Worm (Caenorhabditis elegans) whole organism, early embryonic: ENCODE data around the gene nhr-124.

ENCODE experiments used
- B0310.2 ChIP-seq: sonication (generic microtip); optimal IDR thresholded peaks from 2 replicates; lab custom pipeline; 2016; ENCODE audit warnings: mild to moderate bottlenecking, missing genetic modification characterization, missing compliant biosample characterization
- F13C5.2 ChIP-seq: sonication (generic microtip); optimal IDR thresholded peaks from 2 replicates; lab custom pipeline; 2017; ENCODE audit warnings: mild to moderate bottlenecking, missing genetic modification characterization, inconsistent platforms, missing compliant biosample characterization
- aly-1 ChIP-seq: sonication (generic microtip); optimal IDR thresholded peaks from 2 replicates; lab custom pipeline; 2016; ENCODE audit warnings: missing genetic modification characterization, missing compliant biosample characterization
- ama-1 ChIP-seq: fragments of 150-350 bp; optimal IDR thresholded peaks from 2 replicates; lab custom pipeline; 2014
- ceh-13 ChIP-seq: fragments of 200-800 bp; sonication (Bioruptor generic); optimal IDR thresholded peaks from 2 replicates; lab custom pipeline; 2018; ENCODE audit warnings: mild to moderate bottlenecking, missing genetic modification characterization, missing compliant biosample characterization
- ceh-36 ChIP-seq: sonication (generic microtip); optimal IDR thresholded peaks from 2 replicates; lab custom pipeline; 2016; ENCODE audit warnings: missing genetic modification characterization, inconsistent platforms, missing compliant biosample characterization
- ets-7 ChIP-seq: sonication (generic microtip); optimal IDR thresholded peaks from 2 replicates; lab custom pipeline; 2016; ENCODE audit warnings: missing genotype, missing genetic modification characterization, missing compliant biosample characterization
- flt-1 ChIP-seq: fragments of 200-800 bp; sonication (Bioruptor generic); IDR thresholded peaks from 2 replicates; pipeline ENCODE4 v1.3.6; 2022; ENCODE audit warnings: missing genetic modification characterization, missing compliant biosample characterization
- hmbx-1 ChIP-seq: sonication (generic microtip); optimal IDR thresholded peaks from 2 replicates; lab custom pipeline; 2016; ENCODE audit warnings: mild to moderate bottlenecking, missing genetic modification characterization, missing compliant biosample characterization
- hmg-4 ChIP-seq: fragments of 200-800 bp; sonication (Bioruptor generic); optimal IDR thresholded peaks from 2 replicates; lab custom pipeline; 2018; ENCODE audit warnings: mild to moderate bottlenecking, missing genetic modification characterization, missing compliant biosample characterization
- hnd-1 ChIP-seq: sonication (generic microtip); optimal IDR thresholded peaks from 2 replicates; lab custom pipeline; 2016; ENCODE audit warnings: missing genetic modification characterization, missing compliant biosample characterization
- pes-1 ChIP-seq: fragments of 200-800 bp; sonication (Bioruptor generic); IDR thresholded peaks from 2 replicates; pipeline ENCODE4 v1.3.6; 2022; ENCODE audit warnings: missing genetic modification reagents, missing genetic modification characterization, missing compliant biosample characterization
- scrt-1 ChIP-seq: fragments of 200-800 bp; sonication (Bioruptor generic); IDR thresholded peaks from 2 replicates; pipeline ENCODE4 v1.3.6; 2022; ENCODE audit warnings: missing genetic modification characterization, missing compliant biosample characterization
- sea-1 ChIP-seq: fragments of 200-800 bp; sonication (Bioruptor generic); conservative IDR thresholded peaks from 2 replicates; pipeline ENCODE4 v1.3.6; 2022; ENCODE audit warnings: missing genetic modification characterization, missing compliant biosample characterization
- tbx-11 ChIP-seq: fragments of 200-800 bp; sonication (Bioruptor generic); IDR thresholded peaks from 2 replicates; pipeline ENCODE4 v1.3.6; 2022; ENCODE audit warnings: missing genetic modification characterization, missing compliant biosample characterization
- tbx-37 ChIP-seq: fragments of 200-800 bp; sonication (Bioruptor generic); conservative IDR thresholded peaks from 2 replicates; pipeline ENCODE4 v1.3.6; 2022; ENCODE audit warnings: missing genetic modification reagents, missing genetic modification characterization, missing compliant biosample characterization
- tra-4 ChIP-seq: sonication (generic microtip); optimal IDR thresholded peaks from 2 replicates; lab custom pipeline; 2017; ENCODE audit warnings: missing genetic modification characterization, missing compliant biosample characterization

nhr-124 gene

DNA sequence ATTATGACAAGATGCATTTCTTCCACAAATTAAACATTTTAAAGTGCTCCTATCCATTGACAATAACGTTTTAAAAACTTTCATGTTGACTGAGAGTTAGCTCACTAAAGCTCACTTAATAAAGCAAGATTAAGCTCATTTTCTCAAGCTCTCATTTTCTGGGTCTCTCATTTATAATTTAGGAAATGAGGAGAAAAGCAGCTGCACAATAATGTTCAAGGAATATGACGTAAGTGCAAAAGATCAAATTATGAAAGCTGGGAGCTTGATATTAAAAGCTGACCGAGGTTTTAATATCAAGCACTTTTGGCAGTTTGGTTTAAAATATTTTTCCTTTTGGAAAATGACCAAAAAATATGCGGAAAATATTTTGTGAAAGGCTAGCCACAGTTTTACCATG lies 28.2 kb downstream of the nhr-124 start, which contains the start of gene nhr-188:
nhr-188 (minus strand) TSS at position 84 of the 400 bp plus-strand sequence.
- TF ChIP-seq hnd-1 (tag; lab: Kevin White, UChicago) (no peak), pes-1 (GFP tag; lab: Robert Waterston, UW) (no peak), sea-1 (no peak), aly-1 (no peak), ceh-36 (tag; lab: Kevin White, UChicago) (no peak), hmg-4 (GFP tag; lab: Kevin White, UChicago) (no peak), ceh-13 (GFP tag; lab: Kevin White, UChicago) (no peak), hmbx-1 (tag; lab: Kevin White, UChicago) (no peak), scrt-1 (GFP tag; lab: Robert Waterston, UW) (no peak), tra-4 (no peak), B0310.2 (no peak), tbx-11 (GFP tag; lab: Robert Waterston, UW) (no peak)

- no peak for TF ChIP-seq tbx-11 (GFP tag; lab: Robert Waterston, UW)
- no peak for TF ChIP-seq sea-1
- no peak for TF ChIP-seq scrt-1 (GFP tag; lab: Robert Waterston, UW)
- no peak for TF ChIP-seq tbx-37 (GFP tag; lab: Robert Waterston, UW)
- TF ChIP-seq B0310.2: no peak
- TF ChIP-seq hmg-4 (GFP tag; lab: Kevin White, UChicago): no peak
- TF ChIP-seq aly-1: no peak
- no peak for TF ChIP-seq hmbx-1 (tag; lab: Kevin White, UChicago)
- no peak for TF ChIP-seq flt-1 (GFP tag; lab: Robert Waterston, UW)
- no peak for TF ChIP-seq ets-7
- no peak for TF ChIP-seq ceh-36 (tag; lab: Kevin White, UChicago)
- TF ChIP-seq F13C5.2 (tag; lab: Kevin White, UChicago): no peak
Observed at ce11 chrV:3855916-3856315, 30.1 kb downstream of the nhr-124 start.

ce11 chrV:3854847-3855246 lies 31.2 kb downstream of the nhr-124 start, which contains the start of gene nhr-186:
Gene nhr-186, minus strand, starts transcription at chrV:3854947.
- TF ChIP-seq pes-1 (GFP tag; lab: Robert Waterston, UW) (no peak), scrt-1 (GFP tag; lab: Robert Waterston, UW) (no peak), ama-1 (lab: Kevin White, UChicago) (no peak), hmg-4 (GFP tag; lab: Kevin White, UChicago) (no peak)

DNA sequence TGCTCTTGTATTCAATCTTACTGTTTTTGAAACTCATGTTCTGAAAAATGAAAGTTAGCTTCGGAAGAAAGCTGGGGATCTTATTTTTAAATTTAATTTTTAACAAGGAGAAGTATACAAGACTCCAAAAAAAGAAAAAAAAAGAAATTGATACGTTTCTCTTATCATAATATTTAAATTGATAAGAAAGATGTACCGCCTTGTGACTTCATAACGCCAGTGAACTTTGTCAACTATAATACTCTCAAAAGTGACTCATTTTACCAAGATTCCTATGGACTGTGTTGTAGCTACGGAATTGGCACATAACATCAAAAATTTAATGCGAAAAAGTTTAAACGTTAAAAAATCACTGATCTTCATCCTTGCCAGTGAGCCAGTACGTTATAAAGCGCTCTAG lies 34.2 kb downstream of the nhr-124 start:
- no peak for TF ChIP-seq F13C5.2 (tag; lab: Kevin White, UChicago)
- TF ChIP-seq ceh-36 (tag; lab: Kevin White, UChicago): no peak
- no peak for TF ChIP-seq sea-1
- TF ChIP-seq ets-7: no peak
- no peak for TF ChIP-seq flt-1 (GFP tag; lab: Robert Waterston, UW)
- no peak for TF ChIP-seq tra-4
- no peak for TF ChIP-seq hnd-1 (tag; lab: Kevin White, UChicago)
- no peak for TF ChIP-seq ama-1 (lab: Kevin White, UChicago)
- TF ChIP-seq pes-1 (GFP tag; lab: Robert Waterston, UW): no peak
- no peak for TF ChIP-seq B0310.2
- TF ChIP-seq scrt-1 (GFP tag; lab: Robert Waterston, UW): no peak
- no peak for TF ChIP-seq tbx-11 (GFP tag; lab: Robert Waterston, UW)
- TF ChIP-seq hmg-4 (GFP tag; lab: Kevin White, UChicago): no peak
- no peak for TF ChIP-seq tbx-37 (GFP tag; lab: Robert Waterston, UW)
- TF ChIP-seq ceh-13 (GFP tag; lab: Kevin White, UChicago): no peak

- no peak for TF ChIP-seq ets-7
- TF ChIP-seq aly-1: no peak
- no peak for TF ChIP-seq flt-1 (GFP tag; lab: Robert Waterston, UW)
- no peak for TF ChIP-seq hmbx-1 (tag; lab: Kevin White, UChicago)
- no peak for TF ChIP-seq F13C5.2 (tag; lab: Kevin White, UChicago)
- TF ChIP-seq hnd-1 (tag; lab: Kevin White, UChicago): no peak
- TF ChIP-seq tbx-11 (GFP tag; lab: Robert Waterston, UW): no peak
- TF ChIP-seq ceh-13 (GFP tag; lab: Kevin White, UChicago): no peak
- TF ChIP-seq ceh-36 (tag; lab: Kevin White, UChicago): no peak
- no peak for TF ChIP-seq sea-1
- no peak for TF ChIP-seq tra-4
- no peak for TF ChIP-seq B0310.2
- no peak for TF ChIP-seq hmg-4 (GFP tag; lab: Kevin White, UChicago)
- no peak for TF ChIP-seq scrt-1 (GFP tag; lab: Robert Waterston, UW)
- TF ChIP-seq ama-1 (lab: Kevin White, UChicago): no peak
- no peak for TF ChIP-seq pes-1 (GFP tag; lab: Robert Waterston, UW)
- no peak for TF ChIP-seq tbx-37 (GFP tag; lab: Robert Waterston, UW)
Observed at ce11 chrV:3847268-3847667, 38.7 kb downstream of the nhr-124 start, which contains the start of gene nhr-185. Gene nhr-185, minus strand, starts transcription at chrV:3847368.

- TF ChIP-seq scrt-1 (GFP tag; lab: Robert Waterston, UW) (no peak), ets-7 (no peak)
Observed at ce11 chrV:3843926-3844325, 42.1 kb downstream of the nhr-124 start, which contains the start of gene ugt-32. Gene ugt-32, minus strand, starts transcription at chrV:3844007.

DNA sequence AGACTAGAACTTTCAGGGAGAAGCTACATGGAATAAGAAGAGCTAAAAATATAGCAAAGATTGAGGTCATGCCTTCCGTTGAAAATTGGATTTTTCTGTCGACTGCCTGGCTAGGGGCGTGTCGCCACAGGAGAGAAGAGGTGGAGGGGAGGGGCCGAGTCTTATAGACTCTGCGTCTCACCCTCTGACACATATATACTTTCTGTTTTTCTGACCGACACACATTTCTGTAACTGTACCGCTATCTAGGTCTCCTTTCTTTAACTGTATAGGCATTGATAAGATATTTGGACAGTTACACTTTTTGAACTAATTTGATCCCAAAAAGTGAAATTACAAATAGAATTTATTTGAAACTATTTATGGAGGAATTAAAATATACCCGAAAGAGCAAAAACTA lies 44.5 kb downstream of the nhr-124 start:
- no peak for TF ChIP-seq hmbx-1 (tag; lab: Kevin White, UChicago)
- TF ChIP-seq aly-1: no peak
- no peak for TF ChIP-seq B0310.2
- TF ChIP-seq tra-4: no peak
- no peak for TF ChIP-seq ceh-13 (GFP tag; lab: Kevin White, UChicago)
- no peak for TF ChIP-seq tbx-11 (GFP tag; lab: Robert Waterston, UW)

ce11 chrV:3832661-3833060 lies 53.3 kb downstream of the nhr-124 start:
- TF ChIP-seq flt-1 (GFP tag; lab: Robert Waterston, UW) (no peak), hmg-4 (GFP tag; lab: Kevin White, UChicago) (no peak), ceh-36 (tag; lab: Kevin White, UChicago) (no peak), tbx-11 (GFP tag; lab: Robert Waterston, UW) (no peak), pes-1 (GFP tag; lab: Robert Waterston, UW) (no peak), aly-1 (no peak), sea-1 (no peak), B0310.2 (no peak), scrt-1 (GFP tag; lab: Robert Waterston, UW) (no peak), ceh-13 (GFP tag; lab: Kevin White, UChicago) (no peak)
